Worm (Caenorhabditis elegans): Measurements from ENCODE around the gene Y39G8B.9.
A peak's percentile ranks its signal among the peaks of the same experiment; 100 is the strongest.

- TF ChIP-seq ztf-29 (GFP tag; IDR thresholded peaks at IDR 0.05) = no peak
- no peak for TF ChIP-seq klf-2 (GFP tag; conservative IDR thresholded peaks at IDR 0.05)
- TF ChIP-seq T22C8.4 (GFP tag; IDR thresholded peaks at IDR 0.05) = no peak
- no peak for TF ChIP-seq cog-1 (tag; optimal IDR thresholded peaks at IDR 0.05)
- no peak for TF ChIP-seq med-1 (GFP tag; optimal IDR thresholded peaks at IDR 0.05; ENCODE audit: insufficient read depth)
- no peak for TF ChIP-seq flt-1 (GFP tag; IDR thresholded peaks at IDR 0.05)
- peak; percentile 22; the same call in 1 of the 2 replicates for TF ChIP-seq ztf-23 (GFP tag; IDR thresholded peaks at IDR 0.05)
Observed at ce11 chrII:14018192-14018591, 37.0 kb downstream of the Y39G8B.9 start.

Measured in whole organism, midembryonic.